Worm (Caenorhabditis elegans) whole organism, L3 larva: ENCODE data around the gene cest-5.2.
A peak's percentile ranks its signal among the peaks of the same experiment; 100 is the strongest.

Experiments used
- R02D3.7 ChIP-seq: fragments of 150-350 bp; optimal IDR thresholded peaks from 2 replicates; lab custom pipeline; 2014; ENCODE audit warnings: missing biosample characterization, missing genetic modification characterization
- ZK546.5 ChIP-seq: sonication (generic microtip); optimal IDR thresholded peaks from 2 replicates; lab custom pipeline; 2017; ENCODE audit warnings: missing biosample characterization, missing genetic modification characterization
- aly-2 ChIP-seq: fragments of 150-350 bp; optimal IDR thresholded peaks from 2 replicates; lab custom pipeline; 2014; ENCODE audit warnings: missing biosample characterization, missing genetic modification characterization
- ama-1 ChIP-seq: fragments of 150-350 bp; optimal IDR thresholded peaks from 2 replicates; lab custom pipeline; 2018
- ceh-16 ChIP-seq: sonication (generic microtip); optimal IDR thresholded peaks from 2 replicates; lab custom pipeline; 2017; ENCODE audit warnings: missing biosample characterization, missing genetic modification characterization
- ceh-28 ChIP-seq: fragments of 150-350 bp; optimal IDR thresholded peaks from 2 replicates; lab custom pipeline; 2014; ENCODE audit warnings: missing biosample characterization, missing genetic modification reagents, missing genetic modification characterization
- ceh-82 ChIP-seq: fragments of 150-350 bp; optimal IDR thresholded peaks from 2 replicates; lab custom pipeline; 2014; ENCODE audit warnings: missing biosample characterization, missing genetic modification characterization
- ceh-9 ChIP-seq: sonication (generic microtip); optimal IDR thresholded peaks from 2 replicates; lab custom pipeline; 2018; ENCODE audit warnings: missing biosample characterization, missing genetic modification characterization
- daf-12 ChIP-seq: fragments of 150-350 bp; optimal IDR thresholded peaks from 2 replicates; lab custom pipeline; 2014; ENCODE audit warnings: missing biosample characterization, missing genetic modification reagents, missing genetic modification characterization
- egl-27 ChIP-seq: sonication (generic microtip); optimal IDR thresholded peaks from 4 replicates; lab custom pipeline; 2017; ENCODE audit warnings: missing biosample characterization, missing genetic modification reagents, missing genetic modification characterization
- egl-5 ChIP-seq: fragments of 150-350 bp; optimal IDR thresholded peaks from 2 replicates; lab custom pipeline; 2017; ENCODE audit warnings: missing biosample characterization, missing genetic modification reagents, missing genetic modification characterization, inconsistent platforms
- elt-1 ChIP-seq: fragments of 150-350 bp; optimal IDR thresholded peaks from 2 replicates; lab custom pipeline; 2014; ENCODE audit warnings: missing biosample characterization, missing genetic modification characterization
- elt-2 ChIP-seq: sonication (generic microtip); optimal IDR thresholded peaks from 2 replicates; lab custom pipeline; 2016; ENCODE audit warnings: missing genetic modification reagents, mild to moderate bottlenecking, missing genetic modification characterization, missing compliant biosample characterization
- elt-3 ChIP-seq, 3 experiments: fragments of 150-350 bp in 1 of 3; sonication (generic microtip) in 2 of 3; optimal IDR thresholded peaks; 2 replicates in 2 of 3; 4 replicates in 1 of 3; lab custom pipeline; 2014 to 2017; ENCODE audit warnings: missing biosample characterization in 3 of 3, missing genetic modification characterization in 3 of 3
- eor-1 ChIP-seq, 2 experiments: fragments of 150-350 bp; optimal IDR thresholded peaks; 2 replicates each; lab custom pipeline; 2014 to 2018; ENCODE audit warnings: missing biosample characterization in 2 of 2, missing genetic modification characterization in 2 of 2
- fkh-10 ChIP-seq: sonication (generic microtip); optimal IDR thresholded peaks from 2 replicates; lab custom pipeline; 2017; ENCODE audit warnings: missing biosample characterization, missing genetic modification reagents, missing genetic modification characterization
- fkh-2 ChIP-seq: fragments of 150-350 bp; optimal IDR thresholded peaks from 2 replicates; lab custom pipeline; 2014; ENCODE audit warnings: missing biosample characterization, missing genetic modification reagents, missing genetic modification characterization
- fos-1 ChIP-seq: fragments of 150-350 bp; optimal IDR thresholded peaks from 2 replicates; lab custom pipeline; 2014; ENCODE audit warnings: missing biosample characterization, missing genetic modification characterization
- hmg-11 ChIP-seq: sonication (generic microtip); optimal IDR thresholded peaks from 2 replicates; lab custom pipeline; 2016; ENCODE audit warnings: missing genetic modification characterization, missing compliant biosample characterization
- jun-1 ChIP-seq: fragments of 150-350 bp; optimal IDR thresholded peaks from 2 replicates; lab custom pipeline; 2014; ENCODE audit warnings: missing biosample characterization, missing genetic modification reagents, missing genetic modification characterization
- lin-15B ChIP-seq: fragments of 150-350 bp; optimal IDR thresholded peaks from 2 replicates; lab custom pipeline; 2014; ENCODE audit warnings: missing biosample characterization, missing genetic modification characterization
- lin-39 ChIP-seq: fragments of 150-350 bp; optimal IDR thresholded peaks from 2 replicates; lab custom pipeline; 2018; ENCODE audit warnings: missing biosample characterization, missing genetic modification reagents, missing genetic modification characterization
- lsy-12 ChIP-seq: sonication (generic microtip); optimal IDR thresholded peaks from 2 replicates; lab custom pipeline; 2016; ENCODE audit warnings: mild to moderate bottlenecking, missing genetic modification characterization, missing compliant biosample characterization
- mdl-1 ChIP-seq: fragments of 150-350 bp; optimal IDR thresholded peaks from 2 replicates; lab custom pipeline; 2014; ENCODE audit warnings: missing biosample characterization, missing genetic modification characterization
- mml-1 ChIP-seq: fragments of 150-350 bp; sonication (generic microtip); optimal IDR thresholded peaks from 3 replicates; lab custom pipeline; 2014; ENCODE audit warnings: missing biosample characterization, missing genetic modification characterization
- nfya-1 ChIP-seq: sonication (generic microtip); optimal IDR thresholded peaks from 2 replicates; lab custom pipeline; 2017; ENCODE audit warnings: missing genetic modification characterization, mild to moderate bottlenecking, missing compliant biosample characterization, antibody characterized with exemption, moderate library complexity; ENCODE audit not compliant: insufficient read depth
- nhr-11 ChIP-seq: fragments of 150-350 bp; optimal IDR thresholded peaks from 2 replicates; lab custom pipeline; 2014; ENCODE audit warnings: missing biosample characterization, missing genetic modification characterization
- nhr-12 ChIP-seq: fragments of 150-350 bp; optimal IDR thresholded peaks from 2 replicates; lab custom pipeline; 2014; ENCODE audit warnings: missing biosample characterization, missing genetic modification characterization
- nhr-23 ChIP-seq: fragments of 150-350 bp; optimal IDR thresholded peaks from 2 replicates; lab custom pipeline; 2014; ENCODE audit warnings: missing biosample characterization, missing genetic modification reagents, missing genetic modification characterization
- nhr-237 ChIP-seq: fragments of 150-350 bp; optimal IDR thresholded peaks from 2 replicates; lab custom pipeline; 2014; ENCODE audit warnings: missing biosample characterization, missing genetic modification characterization
- nhr-25 ChIP-seq: sonication (generic microtip); optimal IDR thresholded peaks from 2 replicates; lab custom pipeline; 2017; ENCODE audit warnings: missing biosample characterization, missing genetic modification characterization
- nhr-28 ChIP-seq: fragments of 150-350 bp; optimal IDR thresholded peaks from 2 replicates; lab custom pipeline; 2014; ENCODE audit warnings: missing biosample characterization, missing genetic modification characterization
- nhr-43 ChIP-seq: sonication (generic microtip); optimal IDR thresholded peaks from 2 replicates; lab custom pipeline; 2016; ENCODE audit warnings: mild to moderate bottlenecking, missing genetic modification characterization, missing compliant biosample characterization; ENCODE audit not compliant: poor library complexity, severe bottlenecking
- nhr-67 ChIP-seq: fragments of 150-350 bp; optimal IDR thresholded peaks from 2 replicates; lab custom pipeline; 2014; ENCODE audit warnings: missing biosample characterization, missing genetic modification characterization
- nhr-76 ChIP-seq: fragments of 150-350 bp; sonication (generic microtip); optimal IDR thresholded peaks from 5 replicates; lab custom pipeline; 2014; ENCODE audit warnings: missing biosample characterization, missing genetic modification characterization
- nhr-77 ChIP-seq: fragments of 150-350 bp; optimal IDR thresholded peaks from 2 replicates; lab custom pipeline; 2014; ENCODE audit warnings: missing biosample characterization, missing genetic modification characterization
- pha-4 ChIP-seq: fragments of 150-350 bp; optimal IDR thresholded peaks from 2 replicates; lab custom pipeline; 2014; ENCODE audit warnings: missing biosample characterization, missing genetic modification reagents, missing genetic modification characterization
- pqm-1 ChIP-seq: fragments of 150-350 bp; optimal IDR thresholded peaks from 2 replicates; lab custom pipeline; 2017; ENCODE audit warnings: missing biosample characterization, missing genetic modification characterization, inconsistent platforms
- sea-2 ChIP-seq: fragments of 150-350 bp; sonication (generic microtip); optimal IDR thresholded peaks from 4 replicates; lab custom pipeline; 2014; ENCODE audit warnings: missing biosample characterization, missing genetic modification reagents, missing genetic modification characterization
- skn-1 ChIP-seq: fragments of 150-350 bp; optimal IDR thresholded peaks from 2 replicates; lab custom pipeline; 2014; ENCODE audit warnings: missing biosample characterization, missing genetic modification characterization
- snpc-4 ChIP-seq: fragments of 150-350 bp; optimal IDR thresholded peaks from 2 replicates; lab custom pipeline; 2014; ENCODE audit warnings: missing biosample characterization, missing genetic modification characterization
- tbx-2 ChIP-seq: sonication (generic microtip); optimal IDR thresholded peaks from 2 replicates; lab custom pipeline; 2016; ENCODE audit warnings: mild to moderate bottlenecking, missing genetic modification characterization, missing compliant biosample characterization
- unc-39 ChIP-seq: sonication (generic microtip); optimal IDR thresholded peaks from 4 replicates; lab custom pipeline; 2017; ENCODE audit warnings: missing biosample characterization, missing genetic modification characterization
- unc-62 ChIP-seq: fragments of 150-350 bp; sonication (generic microtip); optimal IDR thresholded peaks from 4 replicates; lab custom pipeline; 2014; ENCODE audit warnings: missing biosample characterization, missing genetic modification reagents, missing genetic modification characterization
- zag-1 ChIP-seq: fragments of 150-350 bp; optimal IDR thresholded peaks from 2 replicates; lab custom pipeline; 2014; ENCODE audit warnings: missing biosample characterization, missing genetic modification characterization
- ztf-11 ChIP-seq: fragments of 150-350 bp; optimal IDR thresholded peaks from 2 replicates; lab custom pipeline; 2014; ENCODE audit warnings: missing biosample characterization, missing genetic modification characterization
- ztf-4 ChIP-seq: fragments of 150-350 bp; optimal IDR thresholded peaks from 2 replicates; lab custom pipeline; 2014; ENCODE audit warnings: missing biosample characterization, missing genetic modification characterization

Gene cest-5.2

ce11 chrIV:6634789-6635188 lies 7.1 kb upstream of the cest-5.2 start, which contains the start of gene metl-13:
Gene metl-13, plus strand, starts transcription at chrIV:6635089.
- TF ChIP-seq mml-1 (tag; lab: Kevin White, UChicago), result no peak
- no peak for TF ChIP-seq unc-39
- no peak for TF ChIP-seq ceh-16
- TF ChIP-seq jun-1 (tag; lab: Kevin White, UChicago), result no peak
- no peak for TF ChIP-seq hmg-11 (tag; lab: Kevin White, UChicago)
- no peak for TF ChIP-seq pha-4 (tag; lab: Kevin White, UChicago)

- TF ChIP-seq ceh-16, result no peak
- TF ChIP-seq sea-2 (GFP tag; lab: Kevin White, UChicago), result no peak
- TF ChIP-seq nhr-76, result no peak
- no peak for TF ChIP-seq nhr-77 (tag; lab: Kevin White, UChicago)
- no peak for TF ChIP-seq eor-1 (tag; optimal IDR thresholded peaks at IDR 0.05; lab: Kevin White, UChicago)
- TF ChIP-seq fos-1 (tag; lab: Kevin White, UChicago), result no peak
- TF ChIP-seq lsy-12 (tag; lab: Kevin White, UChicago), result peak; percentile 61
- TF ChIP-seq nhr-28 (tag; lab: Kevin White, UChicago), result no peak
- TF ChIP-seq nfya-1, result peak; percentile 80
- no peak for TF ChIP-seq nhr-23 (tag; lab: Kevin White, UChicago)
- no peak for TF ChIP-seq nhr-12
- no peak for TF ChIP-seq ZK546.5
- TF ChIP-seq aly-2, result no peak
- TF ChIP-seq daf-12, result no peak
- TF ChIP-seq pha-4 (tag; lab: Kevin White, UChicago), result peak; percentile 78
- no peak for TF ChIP-seq zag-1 (tag; lab: Kevin White, UChicago)
- TF ChIP-seq R02D3.7, result peak; percentile 53
- TF ChIP-seq egl-5 (tag; lab: Kevin White, UChicago), result no peak
- no peak for TF ChIP-seq ceh-82 (tag; lab: Kevin White, UChicago)
- no peak for TF ChIP-seq elt-1 (tag; lab: Kevin White, UChicago)
- TF ChIP-seq ceh-28 (tag; lab: Kevin White, UChicago), result peak; percentile 37
- TF ChIP-seq mdl-1 (tag; lab: Kevin White, UChicago), result no peak
- no peak for TF ChIP-seq ztf-11
- no peak for TF ChIP-seq jun-1 (tag; lab: Kevin White, UChicago)
- TF ChIP-seq fkh-10 (GFP tag; lab: Kevin White, UChicago), result no peak
- no peak for TF ChIP-seq fkh-2 (tag; lab: Kevin White, UChicago)
- no peak for TF ChIP-seq nhr-11 (tag; lab: Kevin White, UChicago)
- peak; percentile 31 for TF ChIP-seq snpc-4 (tag; lab: Kevin White, UChicago)
- no peak for TF ChIP-seq ztf-4 (tag; lab: Kevin White, UChicago)
- peak; percentile 18 for TF ChIP-seq pqm-1 (tag; lab: Kevin White, UChicago)
- peak; percentile 83 for TF ChIP-seq lin-15B (tag; lab: Kevin White, UChicago)
- TF ChIP-seq nhr-43 (tag; lab: Kevin White, UChicago), result peak; percentile 91
- TF ChIP-seq egl-27 (tag; lab: Kevin White, UChicago), result no peak
- peak; percentile 49 for TF ChIP-seq elt-2 (tag; lab: Kevin White, UChicago)
- no peak for TF ChIP-seq elt-3 (tag; optimal IDR thresholded peaks at IDR 0.05; lab: Kevin White, UChicago)
- no peak for TF ChIP-seq ceh-9 (tag; lab: Kevin White, UChicago)
- TF ChIP-seq lin-39, result no peak
- TF ChIP-seq nhr-25 (tag; lab: Kevin White, UChicago), result no peak
- TF ChIP-seq unc-62, result no peak
- no peak for TF ChIP-seq ama-1 (lab: Kevin White, UChicago)
- TF ChIP-seq skn-1, result no peak
- TF ChIP-seq hmg-11 (tag; lab: Kevin White, UChicago), result peak; percentile 25
- TF ChIP-seq tbx-2 (tag; lab: Kevin White, UChicago), result no peak
- TF ChIP-seq nhr-237, result no peak
- no peak for TF ChIP-seq unc-39
- no peak for TF ChIP-seq nhr-67 (tag; lab: Kevin White, UChicago)
- TF ChIP-seq mml-1 (tag; lab: Kevin White, UChicago), result no peak
- TF ChIP-seq, all 47 proteins: peak for 11
Measured at ce11 chrIV:6631704-6632272, 4.1 kb upstream of the cest-5.2 start, which contains the start of the genes cest-5.1 and C01B10.9. Gene cest-5.1, minus strand, starts transcription at chrIV:6631754. Gene C01B10.9, plus strand, starts transcription at chrIV:6632222.
